Worm (Caenorhabditis elegans) whole organism, mixed stage, embryonic: ENCODE results near the gene pqn-29.

Source experiments
- M03D4.4 ChIP-seq: sonication (generic microtip); optimal IDR thresholded peaks from 2 replicates; lab custom pipeline; 2017; ENCODE audit warnings: mild to moderate bottlenecking, missing genetic modification characterization, missing compliant biosample characterization
- bed-3 ChIP-seq: fragments of 200-800 bp; sonication (Bioruptor generic); optimal IDR thresholded peaks from 3 replicates; lab custom pipeline; 2018; ENCODE audit warnings: mild to moderate bottlenecking, missing genetic modification characterization, moderate library complexity, missing compliant biosample characterization
- blmp-1 ChIP-seq: fragments of 150-350 bp; optimal IDR thresholded peaks from 2 replicates; lab custom pipeline; 2014; ENCODE audit warnings: missing biosample characterization, missing genetic modification characterization
- ceh-39 ChIP-seq: fragments of 150-350 bp; optimal IDR thresholded peaks from 2 replicates; lab custom pipeline; 2014; ENCODE audit warnings: missing biosample characterization, missing genetic modification characterization
- ceh-43 ChIP-seq: fragments of 200-800 bp; sonication (Bioruptor generic); optimal IDR thresholded peaks from 2 replicates; lab custom pipeline; 2018; ENCODE audit warnings: mild to moderate bottlenecking, missing genetic modification characterization, moderate library complexity, missing compliant biosample characterization
- ceh-83 ChIP-seq: fragments of 200-800 bp; sonication (Bioruptor generic); optimal IDR thresholded peaks from 2 replicates; lab custom pipeline; 2018; ENCODE audit warnings: mild to moderate bottlenecking, missing genetic modification characterization, missing compliant biosample characterization
- cnd-1 ChIP-seq: fragments of 200-800 bp; sonication (Bioruptor generic); optimal IDR thresholded peaks from 2 replicates; lab custom pipeline; 2018; ENCODE audit warnings: mild to moderate bottlenecking, missing genetic modification characterization, missing compliant biosample characterization
- drap-1 ChIP-seq: fragments of 200-800 bp; sonication (Bioruptor generic); optimal IDR thresholded peaks from 3 replicates; lab custom pipeline; 2018; ENCODE audit warnings: mild to moderate bottlenecking, missing genetic modification characterization, missing compliant biosample characterization
- elt-1 ChIP-seq: sonication (generic microtip); optimal IDR thresholded peaks from 2 replicates; lab custom pipeline; 2017; ENCODE audit warnings: missing genetic modification characterization, mild to moderate bottlenecking, missing compliant biosample characterization, antibody characterized with exemption, moderate library complexity, borderline replicate concordance; ENCODE audit not compliant: insufficient read depth
- flh-1 ChIP-seq: fragments of 200-800 bp; sonication (Bioruptor generic); optimal IDR thresholded peaks from 2 replicates; lab custom pipeline; 2018; ENCODE audit warnings: mild to moderate bottlenecking, missing genetic modification characterization, moderate library complexity, missing compliant biosample characterization
- ham-2 ChIP-seq: fragments of 200-800 bp; sonication (Bioruptor generic); optimal IDR thresholded peaks from 2 replicates; lab custom pipeline; 2018; ENCODE audit warnings: mild to moderate bottlenecking, missing genetic modification characterization, missing compliant biosample characterization
- hlh-1 ChIP-seq: fragments of 150-350 bp; optimal IDR thresholded peaks from 2 replicates; lab custom pipeline; 2014; ENCODE audit warnings: missing biosample characterization, missing genetic modification reagents, missing genetic modification characterization
- lin-13 ChIP-seq: fragments of 150-350 bp; optimal IDR thresholded peaks from 2 replicates; lab custom pipeline; 2014; ENCODE audit warnings: missing biosample characterization, missing genetic modification characterization
- lin-32 ChIP-seq: fragments of 200-800 bp; sonication (Bioruptor generic); optimal IDR thresholded peaks from 2 replicates; lab custom pipeline; 2018; ENCODE audit warnings: mild to moderate bottlenecking, missing genetic modification characterization, missing compliant biosample characterization
- lsy-2 ChIP-seq: fragments of 150-350 bp; optimal IDR thresholded peaks from 2 replicates; lab custom pipeline; 2014; ENCODE audit warnings: missing biosample characterization, missing genetic modification characterization
- mls-2 ChIP-seq: sonication (generic microtip); optimal IDR thresholded peaks from 2 replicates; lab custom pipeline; 2016; ENCODE audit warnings: mild to moderate bottlenecking, missing genetic modification characterization, moderate library complexity, missing compliant biosample characterization
- nhr-12 ChIP-seq: fragments of 150-350 bp; optimal IDR thresholded peaks from 2 replicates; lab custom pipeline; 2014; ENCODE audit warnings: missing biosample characterization, missing genetic modification characterization
- nhr-2 ChIP-seq: fragments of 150-350 bp; optimal IDR thresholded peaks from 2 replicates; lab custom pipeline; 2014; ENCODE audit warnings: missing biosample characterization, missing genetic modification characterization
- nhr-237 ChIP-seq: fragments of 150-350 bp; optimal IDR thresholded peaks from 2 replicates; lab custom pipeline; 2014; ENCODE audit warnings: missing biosample characterization, missing genetic modification characterization
- nhr-28 ChIP-seq: fragments of 150-350 bp; optimal IDR thresholded peaks from 2 replicates; lab custom pipeline; 2014; ENCODE audit warnings: missing biosample characterization, missing genetic modification characterization
- nhr-76 ChIP-seq: sonication (generic microtip); optimal IDR thresholded peaks from 2 replicates; lab custom pipeline; 2017; ENCODE audit warnings: missing biosample characterization, missing genetic modification characterization
- pha-4 ChIP-seq: fragments of 150-350 bp; optimal IDR thresholded peaks from 2 replicates; lab custom pipeline; 2018; ENCODE audit warnings: missing biosample characterization, missing genetic modification reagents, missing genetic modification characterization
- sem-2 ChIP-seq: fragments of 200-800 bp; sonication (Bioruptor generic); optimal IDR thresholded peaks from 2 replicates; lab custom pipeline; 2018; ENCODE audit warnings: mild to moderate bottlenecking, missing genetic modification characterization, missing compliant biosample characterization
- snpc-4 ChIP-seq: fragments of 150-350 bp; optimal IDR thresholded peaks from 2 replicates; lab custom pipeline; 2014; ENCODE audit warnings: missing biosample characterization, missing genetic modification characterization
- sptf-1 ChIP-seq: sonication (generic microtip); optimal IDR thresholded peaks from 2 replicates; lab custom pipeline; 2017; ENCODE audit warnings: mild to moderate bottlenecking, missing genetic modification characterization, moderate library complexity, missing compliant biosample characterization
- tbx-8 ChIP-seq: fragments of 200-800 bp; sonication (Bioruptor generic); optimal IDR thresholded peaks from 2 replicates; lab custom pipeline; 2018; ENCODE audit warnings: mild to moderate bottlenecking, missing genetic modification characterization, moderate library complexity, missing compliant biosample characterization
- unc-120 ChIP-seq: sonication (generic microtip); optimal IDR thresholded peaks from 2 replicates; lab custom pipeline; 2017; ENCODE audit warnings: missing genetic modification characterization, missing compliant biosample characterization; ENCODE audit not compliant: poor library complexity, severe bottlenecking
- unc-62 ChIP-seq: fragments of 150-350 bp; optimal IDR thresholded peaks from 2 replicates; lab custom pipeline; 2014; ENCODE audit warnings: missing biosample characterization, missing genetic modification reagents, missing genetic modification characterization
- ztf-11 ChIP-seq: fragments of 150-350 bp; optimal IDR thresholded peaks from 2 replicates; lab custom pipeline; 2014; ENCODE audit warnings: missing biosample characterization, missing genetic modification characterization

Gene pqn-29

ce11 chrIII:4649363-4649768 is 3.2 kb upstream of the pqn-29 start (continued):
- TF ChIP-seq sem-2 (GFP tag; lab: Kevin White, UChicago) = no peak
- no peak for TF ChIP-seq elt-1 (tag; lab: Kevin White, UChicago)

ce11 chrIII:4647878-4648277 is 1.7 kb upstream of the pqn-29 start, which contains the start of gene T23F11.6:
TSS of gene T23F11.6 (minus strand) at chrIII:4647922.
- TF ChIP-seq nhr-28 (tag; lab: Kevin White, UChicago) (no peak), ceh-39 (tag; lab: Kevin White, UChicago) (no peak), cnd-1 (no peak), lin-13 (no peak), M03D4.4 (no peak), lsy-2 (no peak), ceh-43 (GFP tag; lab: Kevin White, UChicago) (no peak), hlh-1 (tag; lab: Kevin White, UChicago) (no peak), elt-1 (tag; lab: Kevin White, UChicago) (no peak), nhr-237 (no peak), snpc-4 (tag; lab: Kevin White, UChicago) (no peak), sptf-1 (no peak), blmp-1 (tag; lab: Kevin White, UChicago) (no peak), bed-3 (no peak), sem-2 (GFP tag; lab: Kevin White, UChicago) (no peak)

- TF ChIP-seq ceh-83 (GFP tag; lab: Kevin White, UChicago) (no peak), lsy-2 (no peak), ceh-43 (GFP tag; lab: Kevin White, UChicago) (no peak), flh-1 (GFP tag; lab: Kevin White, UChicago) (no peak), elt-1 (tag; lab: Kevin White, UChicago) (no peak), lin-13 (no peak), sem-2 (GFP tag; lab: Kevin White, UChicago) (no peak), tbx-8 (GFP tag; lab: Kevin White, UChicago) (no peak), unc-120 (tag; lab: Kevin White, UChicago) (no peak), ztf-11 (tag; lab: Kevin White, UChicago) (no peak), sptf-1 (no peak), nhr-12 (tag; lab: Kevin White, UChicago) (no peak), nhr-237 (no peak), nhr-2 (no peak), pha-4 (no peak)
These were observed 1.2 kb upstream of the pqn-29 start for ce11 chrIII:4647341-4647740.

ce11 chrIII:4643262-4643661 is 2.9 kb downstream of the pqn-29 start, which contains the start of gene pfas-1:
TSS of gene pfas-1 (minus strand) at chrIII:4643310.
- TF ChIP-seq ceh-83 (GFP tag; lab: Kevin White, UChicago) = no peak
- no peak for TF ChIP-seq nhr-76 (tag; lab: Kevin White, UChicago)
- TF ChIP-seq mls-2 = no peak
- TF ChIP-seq ham-2 = no peak
- no peak for TF ChIP-seq hlh-1 (tag; lab: Kevin White, UChicago)
- no peak for TF ChIP-seq nhr-28 (tag; lab: Kevin White, UChicago)
- TF ChIP-seq blmp-1 (tag; lab: Kevin White, UChicago) = no peak
- no peak for TF ChIP-seq pha-4
- no peak for TF ChIP-seq sptf-1
- TF ChIP-seq unc-62 (GFP tag; lab: Kevin White, UChicago) = no peak
- TF ChIP-seq sem-2 (GFP tag; lab: Kevin White, UChicago) = no peak
- TF ChIP-seq ztf-11 (tag; lab: Kevin White, UChicago) = no peak
- no peak for TF ChIP-seq lin-13
- no peak for TF ChIP-seq cnd-1
- no peak for TF ChIP-seq lsy-2
- TF ChIP-seq, all 35 proteins: peak for 0

ce11 chrIII:4634947-4635346 is 11.2 kb downstream of the pqn-29 start, which contains the start of gene clec-153:
TSS of gene clec-153 (plus strand) at chrIII:4635247.
- TF ChIP-seq ceh-43 (GFP tag; lab: Kevin White, UChicago) (no peak), lin-32 (GFP tag; lab: Kevin White, UChicago) (no peak), ceh-83 (GFP tag; lab: Kevin White, UChicago) (no peak), nhr-28 (tag; lab: Kevin White, UChicago) (no peak), drap-1 (no peak), sptf-1 (no peak), flh-1 (GFP tag; lab: Kevin White, UChicago) (no peak), nhr-2 (no peak), snpc-4 (tag; lab: Kevin White, UChicago) (no peak), pha-4 (no peak)
